Worm (Caenorhabditis elegans): Measurements from ENCODE around the gene dpy-26.

DNA sequence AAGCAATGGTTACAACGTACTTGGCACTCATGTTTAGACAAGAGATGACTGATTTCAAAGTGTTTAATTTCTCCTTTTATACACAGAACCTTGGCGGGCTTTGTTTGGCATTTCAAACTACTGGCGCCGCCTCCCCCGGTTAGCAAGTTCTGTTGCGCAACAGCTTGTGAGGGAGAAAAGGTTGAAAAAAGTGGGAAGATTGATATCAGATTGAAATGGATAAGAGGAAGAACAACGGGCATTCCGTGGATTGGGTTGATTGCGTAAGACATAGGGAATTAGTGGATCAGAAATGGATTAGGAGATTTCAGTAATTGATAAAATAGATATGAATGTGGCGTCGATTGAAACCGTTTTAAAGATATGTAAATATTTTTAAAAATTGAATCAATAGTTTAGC is 22.7 kb downstream of the dpy-26 start, which contains the start of gene col-130:
- no peak for TF ChIP-seq ceh-19 (GFP tag; optimal IDR thresholded peaks at IDR 0.05)
- no peak for TF ChIP-seq nhr-11 (tag; optimal IDR thresholded peaks at IDR 0.05)
- no peak for TF ChIP-seq elt-2 (tag; optimal IDR thresholded peaks at IDR 0.05)
- no peak for TF ChIP-seq dmd-4 (tag; optimal IDR thresholded peaks at IDR 0.05; ENCODE audit: borderline replicate concordance)
- no peak for TF ChIP-seq sdc-2 (tag; optimal IDR thresholded peaks at IDR 0.05)
- TF ChIP-seq mec-3 (tag; optimal IDR thresholded peaks at IDR 0.05; ENCODE audit: borderline replicate concordance), result no peak
- no peak for TF ChIP-seq ama-1 (optimal IDR thresholded peaks at IDR 0.05)
- TF ChIP-seq lim-6 (tag; optimal IDR thresholded peaks at IDR 0.05), result no peak
- no peak for TF ChIP-seq tbx-2 (tag; optimal IDR thresholded peaks at IDR 0.05)
- TF ChIP-seq pax-1 (tag; optimal IDR thresholded peaks at IDR 0.05), result no peak
- no peak for TF ChIP-seq lin-11 (tag; optimal IDR thresholded peaks at IDR 0.05)
